Fruit fly (Drosophila melanogaster) whole organism, embryonic: Measurements from ENCODE around the gene Mabi.

Experiments
- Antp ChIP-seq: fragments of 200-800 bp; sonication (Bioruptor generic); optimal IDR thresholded peaks from 3 replicates; lab custom pipeline; 2016; ENCODE audit warnings: missing biosample characterization, missing genetic modification characterization
- Asciz ChIP-seq: fragments of 200-800 bp; sonication (Bioruptor generic); optimal IDR thresholded peaks from 2 replicates; lab custom pipeline; 2017; ENCODE audit warnings: missing biosample characterization, mild to moderate bottlenecking, missing genetic modification characterization, missing genetic modification reagents
- B-H1 ChIP-seq: fragments of 200-800 bp; sonication (Bioruptor generic); IDR thresholded peaks from 3 replicates; pipeline ENCODE4 v1.3.6; 2022; ENCODE audit warnings: missing biosample characterization, missing genetic modification characterization
- CG10431 ChIP-seq: fragments of 200-800 bp; sonication (Bioruptor generic); optimal IDR thresholded peaks from 3 replicates; lab custom pipeline; 2018; ENCODE audit warnings: missing biosample characterization, mild to moderate bottlenecking, missing genetic modification characterization
- CG10462 ChIP-seq: fragments of 200-800 bp; sonication (Bioruptor generic); optimal IDR thresholded peaks from 2 replicates; lab custom pipeline; 2016; ENCODE audit warnings: missing biosample characterization, missing genetic modification characterization
- CG10565 ChIP-seq: fragments of 200-800 bp; sonication (Bioruptor generic); optimal IDR thresholded peaks from 3 replicates; lab custom pipeline; 2016; ENCODE audit warnings: missing biosample characterization, mild to moderate bottlenecking, missing genetic modification characterization
- CG11085 ChIP-seq: fragments of 200-800 bp; sonication (Bioruptor generic); IDR thresholded peaks from 2 replicates; pipeline ENCODE4 v1.3.6; 2022; ENCODE audit warnings: missing biosample characterization, missing genetic modification characterization
- CG12744 ChIP-seq: fragments of 200-800 bp; sonication (Bioruptor generic); optimal IDR thresholded peaks from 2 replicates; lab custom pipeline; 2016; ENCODE audit warnings: missing biosample characterization, missing genetic modification characterization
- CG13123 ChIP-seq: fragments of 200-800 bp; sonication (Bioruptor generic); optimal IDR thresholded peaks from 2 replicates; lab custom pipeline; 2016; ENCODE audit warnings: missing biosample characterization, missing genetic modification characterization
- CG1529 ChIP-seq: fragments of 200-800 bp; sonication (Bioruptor generic); optimal IDR thresholded peaks from 3 replicates; lab custom pipeline; 2018; ENCODE audit warnings: missing biosample characterization, missing genetic modification characterization
- CG16815 ChIP-seq: fragments of 200-800 bp; sonication (Bioruptor generic); optimal IDR thresholded peaks from 3 replicates; lab custom pipeline; 2017; ENCODE audit warnings: missing biosample characterization, mild to moderate bottlenecking, missing genetic modification characterization
- CG1792 ChIP-seq: fragments of 200-800 bp; sonication (Bioruptor generic); optimal IDR thresholded peaks from 2 replicates; lab custom pipeline; 2016; ENCODE audit warnings: missing biosample characterization, missing genetic modification characterization
- CG2202 ChIP-seq: fragments of 200-800 bp; sonication (Bioruptor generic); optimal IDR thresholded peaks from 2 replicates; lab custom pipeline; 2018; ENCODE audit warnings: missing biosample characterization, mild to moderate bottlenecking, missing genetic modification characterization
- CG30020 ChIP-seq: fragments of 200-800 bp; optimal IDR thresholded peaks from 2 replicates; lab custom pipeline; 2019; ENCODE audit warnings: missing biosample characterization, mild to moderate bottlenecking, missing genetic modification characterization, moderate library complexity
- CG30403 ChIP-seq: fragments of 200-800 bp; sonication (Bioruptor generic); optimal IDR thresholded peaks from 3 replicates; lab custom pipeline; 2016; ENCODE audit warnings: missing biosample characterization, missing genetic modification characterization
- CG31365 ChIP-seq: fragments of 200-800 bp; sonication (Bioruptor generic); optimal IDR thresholded peaks from 2 replicates; lab custom pipeline; 2018; ENCODE audit warnings: missing biosample characterization, mild to moderate bottlenecking, missing genetic modification characterization
- CG34422 ChIP-seq: fragments of 200-800 bp; sonication (Bioruptor generic); IDR thresholded peaks from 3 replicates; pipeline ENCODE4 v1.3.6; 2022; ENCODE audit warnings: missing biosample characterization, missing genetic modification characterization
- CG4707 ChIP-seq: fragments of 200-800 bp; sonication (Bioruptor generic); optimal IDR thresholded peaks from 2 replicates; lab custom pipeline; 2018; ENCODE audit warnings: missing biosample characterization, mild to moderate bottlenecking, missing genetic modification characterization, moderate library complexity
- CG4820 ChIP-seq: fragments of 200-800 bp; sonication (Bioruptor generic); optimal IDR thresholded peaks from 3 replicates; lab custom pipeline; 2016; ENCODE audit warnings: missing biosample characterization, missing genetic modification characterization
- CG7372 ChIP-seq: fragments of 200-800 bp; sonication (Bioruptor generic); IDR thresholded peaks from 2 replicates; pipeline ENCODE4 v1.3.6; 2022; ENCODE audit warnings: missing biosample characterization, missing genetic modification characterization
- CG8089 ChIP-seq: fragments of 200-800 bp; sonication (Bioruptor generic); optimal IDR thresholded peaks from 3 replicates; lab custom pipeline; 2016; ENCODE audit warnings: missing biosample characterization, missing genetic modification characterization
- CG8944 ChIP-seq: fragments of 200-800 bp; sonication (Bioruptor generic); optimal IDR thresholded peaks from 3 replicates; lab custom pipeline; 2016; ENCODE audit warnings: missing biosample characterization, missing genetic modification characterization
- CTCF ChIP-seq: fragments of 200-800 bp; sonication (Bioruptor generic); optimal IDR thresholded peaks from 2 replicates; lab custom pipeline; 2017; ENCODE audit warnings: missing biosample characterization, mild to moderate bottlenecking, missing genetic modification characterization, moderate library complexity
- Dbx ChIP-seq: fragments of 200-800 bp; sonication (Bioruptor generic); IDR thresholded peaks from 3 replicates; pipeline ENCODE4 v1.3.6; 2022; ENCODE audit warnings: missing biosample characterization, missing genetic modification characterization
- Dp ChIP-seq: fragments of 200-800 bp; sonication (Bioruptor generic); optimal IDR thresholded peaks from 2 replicates; lab custom pipeline; 2018; ENCODE audit warnings: missing biosample characterization, mild to moderate bottlenecking, missing genetic modification characterization, moderate library complexity
- Elba2 ChIP-seq: fragments of 200-800 bp; sonication (Bioruptor generic); optimal IDR thresholded peaks from 3 replicates; lab custom pipeline; 2016; ENCODE audit warnings: missing biosample characterization, missing genetic modification characterization
- Fer3 ChIP-seq: fragments of 200-800 bp; sonication (Bioruptor generic); optimal IDR thresholded peaks from 2 replicates; lab custom pipeline; 2018; ENCODE audit warnings: missing biosample characterization, mild to moderate bottlenecking, missing genetic modification characterization, moderate library complexity
- HLH54F ChIP-seq: fragments of 200-800 bp; sonication (Bioruptor generic); optimal IDR thresholded peaks from 3 replicates; lab custom pipeline; 2016; ENCODE audit warnings: missing biosample characterization, missing genetic modification characterization
- Hr3 ChIP-seq: fragments of 200-800 bp; sonication (Bioruptor generic); optimal IDR thresholded peaks from 3 replicates; lab custom pipeline; 2016; ENCODE audit warnings: missing biosample characterization, missing genetic modification characterization
- Med ChIP-seq: fragments of 200-800 bp; sonication (Bioruptor generic); peaks from one replicate; lab custom pipeline; 2016; ENCODE audit warnings: missing biosample characterization, missing genetic modification characterization, mild to moderate bottlenecking, inconsistent platforms, moderate library complexity
- NC2β ChIP-seq: fragments of 200-800 bp; sonication (Bioruptor generic); optimal IDR thresholded peaks from 2 replicates; lab custom pipeline; 2016; ENCODE audit warnings: missing biosample characterization, missing genetic modification characterization
- ac ChIP-seq: fragments of 200-800 bp; sonication (Bioruptor generic); optimal IDR thresholded peaks from 3 replicates; lab custom pipeline; 2017; ENCODE audit warnings: missing biosample characterization, mild to moderate bottlenecking, missing genetic modification characterization
- ato ChIP-seq: fragments of 200-800 bp; sonication (Bioruptor generic); IDR thresholded peaks from 2 replicates; pipeline ENCODE4 v1.3.6; 2022; ENCODE audit warnings: missing biosample characterization, missing genetic modification characterization; ENCODE audit not compliant: partially characterized antibody
- chinmo ChIP-seq: fragments of 200-800 bp; sonication (Bioruptor generic); IDR thresholded peaks from 4 replicates; pipeline ENCODE4 v1.3.6; 2022; ENCODE audit warnings: missing biosample characterization, missing genetic modification characterization; ENCODE audit not compliant: partially characterized antibody
- dan ChIP-seq: fragments of 200-800 bp; sonication (Bioruptor generic); IDR thresholded peaks from 2 replicates; pipeline ENCODE4 v1.3.6; 2022; ENCODE audit warnings: missing biosample characterization, missing genetic modification characterization
- dpn ChIP-seq, 2 experiments: fragments of 200-800 bp; sonication (Bioruptor generic); optimal IDR thresholded peaks; 3 replicates each; lab custom pipeline; 2016; ENCODE audit warnings: missing biosample characterization in 2 of 2, missing genetic modification characterization in 2 of 2
- emc ChIP-seq: fragments of 200-800 bp; sonication (Bioruptor generic); optimal IDR thresholded peaks from 2 replicates; lab custom pipeline; 2016; ENCODE audit warnings: missing biosample characterization, missing genetic modification characterization
- exex ChIP-seq: fragments of 200-800 bp; sonication (Bioruptor generic); optimal IDR thresholded peaks from 4 replicates; lab custom pipeline; 2018; ENCODE audit warnings: missing biosample characterization, mild to moderate bottlenecking, missing genetic modification characterization, moderate library complexity
- fd96Cb ChIP-seq: fragments of 200-800 bp; sonication (Bioruptor generic); optimal IDR thresholded peaks from 2 replicates; lab custom pipeline; 2018; ENCODE audit warnings: missing biosample characterization, mild to moderate bottlenecking, missing genetic modification characterization, moderate library complexity
- h ChIP-seq: fragments of >200 bp; optimal IDR thresholded peaks from 2 replicates; lab custom pipeline; 2017
- luna ChIP-seq: fragments of 200-800 bp; sonication (Bioruptor generic); optimal IDR thresholded peaks from 2 replicates; lab custom pipeline; 2016; ENCODE audit warnings: missing biosample characterization, missing genetic modification characterization
- nerfin-1 ChIP-seq: fragments of 200-800 bp; sonication (Bioruptor generic); optimal IDR thresholded peaks from 3 replicates; lab custom pipeline; 2019; ENCODE audit warnings: missing biosample characterization, mild to moderate bottlenecking, missing genetic modification characterization, moderate library complexity
- prd ChIP-seq, 3 experiments: fragments of >200 bp in 2 of 3; fragments of 200-800 bp in 1 of 3; sonication (Bioruptor generic) in 1 of 3; optimal IDR thresholded peaks in 2 of 3; IDR thresholded peaks in 1 of 3; 2 replicates in 2 of 3; 3 replicates in 1 of 3; pipeline versions ENCODE4 v1.3.6 to Lab custom; 2017 to 2022; ENCODE audit warnings: missing biosample characterization in 1 of 3, missing genetic modification characterization in 1 of 3
- salm ChIP-seq: fragments of 200-800 bp; sonication (Bioruptor generic); optimal IDR thresholded peaks from 2 replicates; lab custom pipeline; 2018; ENCODE audit warnings: missing biosample characterization, mild to moderate bottlenecking, missing genetic modification characterization
- slou ChIP-seq: fragments of 200-800 bp; sonication (Bioruptor generic); optimal IDR thresholded peaks from 3 replicates; lab custom pipeline; 2016; ENCODE audit warnings: missing biosample characterization, missing genetic modification characterization
- sna ChIP-seq: fragments of 200-800 bp; sonication (Bioruptor generic); IDR thresholded peaks from 2 replicates; pipeline ENCODE4 v1.3.6; 2022; ENCODE audit warnings: missing biosample characterization, missing genetic modification characterization; ENCODE audit not compliant: partially characterized antibody
- so ChIP-seq: fragments of 200-800 bp; sonication (Bioruptor generic); IDR thresholded peaks from 3 replicates; pipeline ENCODE4 v1.3.6; 2022; ENCODE audit warnings: missing biosample characterization, missing genetic modification characterization
- trh ChIP-seq: fragments of 200-800 bp; sonication (Bioruptor generic); optimal IDR thresholded peaks from 2 replicates; lab custom pipeline; 2016; ENCODE audit warnings: missing biosample characterization, missing genetic modification characterization
- twi ChIP-seq: fragments of 200-800 bp; optimal IDR thresholded peaks from 2 replicates; lab custom pipeline; 2019; ENCODE audit warnings: missing biosample characterization, mild to moderate bottlenecking, missing genetic modification characterization, moderate library complexity
- unc-4 ChIP-seq: fragments of 200-800 bp; sonication (Bioruptor generic); IDR thresholded peaks from 2 replicates; pipeline ENCODE4 v1.3.6; 2022; ENCODE audit warnings: missing biosample characterization, missing genetic modification characterization; ENCODE audit not compliant: partially characterized antibody
- zen2 ChIP-seq: fragments of 200-800 bp; sonication (Bioruptor generic); IDR thresholded peaks from 3 replicates; pipeline ENCODE4 v1.3.6; 2022; ENCODE audit warnings: missing biosample characterization, missing genetic modification characterization; ENCODE audit not compliant: partially characterized antibody

Gene Mabi

dm6 chr2L:13222225-13222648 is 12.2 kb downstream of the Mabi start, which contains the start of the genes Ski6 and CG16812 (continued):
- TF ChIP-seq HLH54F (GFP tag; lab: Kevin White, UChicago) (no peak), CG11085 (GFP tag; lab: Robert Waterston, UW) (0 out of 2 replicates have a peak, but pooled peaks have one; percentile 26), CG1792 (no peak), salm (tag; lab: Kevin White, UChicago) (peak; percentile 20), Dp (GFP tag; lab: Kevin White, UChicago) (peak; percentile 57), CG7372 (no peak), ato (no peak), CG31365 (tag; lab: Kevin White, UChicago) (no peak), CG4820 (GFP tag; lab: Kevin White, UChicago) (peak; percentile 53), CG12744 (no peak), CTCF (GFP tag; lab: Kevin White, UChicago) (no peak), CG30020 (tag; lab: Kevin White, UChicago) (peak; percentile 81), emc (GFP tag; lab: Kevin White, UChicago) (no peak), NC2β (GFP tag; lab: Kevin White, UChicago) (peak; percentile 51), CG10565 (GFP tag; lab: Kevin White, UChicago) (no peak), Elba2 (GFP tag; lab: Kevin White, UChicago) (peak; percentile 29), CG8089 (GFP tag; lab: Kevin White, UChicago) (no peak), unc-4 (GFP tag; lab: Robert Waterston, UW) (peak; percentile 61), CG10431 (GFP tag; lab: Kevin White, UChicago) (peak; percentile 40), nerfin-1 (tag; lab: Kevin White, UChicago) (peak; percentile 82), Fer3 (tag; lab: Kevin White, UChicago) (peak; percentile 82), twi (tag; lab: Kevin White, UChicago) (peak; percentile 65), CG2202 (tag; lab: Kevin White, UChicago) (peak; percentile 43), sna (GFP tag; lab: Robert Waterston, UW) (0 out of 2 replicates have a peak, but pooled peaks have one; percentile 21), ac (no peak), CG1529 (GFP tag; lab: Kevin White, UChicago) (no peak), Hr3 (GFP tag; lab: Kevin White, UChicago) (peak; percentile 71), B-H1 (GFP tag; lab: Robert Waterston, UW) (peak; percentile 26; the same call in 1 of the 3 replicates), CG16815 (GFP tag; lab: Kevin White, UChicago) (peak; percentile 60), fd96Cb (tag; lab: Kevin White, UChicago) (peak; percentile 61), CG10462 (GFP tag; lab: Kevin White, UChicago) (peak; percentile 40), chinmo (GFP tag; lab: Robert Waterston, UW) (no peak), luna (GFP tag; lab: Kevin White, UChicago) (no peak), zen2 (GFP tag; lab: Robert Waterston, UW) (no peak), trh (GFP tag; lab: Kevin White, UChicago) (peak; percentile 36), CG13123 (GFP tag; lab: Kevin White, UChicago) (peak; percentile 67), CG34422 (no peak), CG30403 (GFP tag; lab: Kevin White, UChicago) (peak; percentile 83), dan (GFP tag; lab: Robert Waterston, UW) (no peak), dpn (GFP tag; optimal IDR thresholded peaks at IDR 0.05; lab: Kevin White, UChicago) (peak; percentile 2 to 80), exex (tag; lab: Kevin White, UChicago) (no peak), h (lab: Kevin White, UChicago) (no peak), Asciz (GFP tag; lab: Kevin White, UChicago) (no peak), Antp (no peak), CG8944 (GFP tag; lab: Kevin White, UChicago) (no peak), Dbx (GFP tag; lab: Robert Waterston, UW) (peak; percentile 68), slou (GFP tag; lab: Kevin White, UChicago) (peak; percentile 39), CG4707 (no peak), prd (optimal IDR thresholded peaks at IDR 0.05; lab: Kevin White, UChicago) (no peak), prd (GFP tag; IDR thresholded peaks at IDR 0.05; lab: Robert Waterston, UW) (peak; percentile 76), Med (GFP tag; lab: Kevin White, UChicago) (peak; percentile 84), so (GFP tag; lab: Robert Waterston, UW) (no peak; the same call in 2 of the 3 replicates)
